Fruit fly (Drosophila melanogaster): ENCODE results near the gene Dsk.

The Dsk gene

DNA sequence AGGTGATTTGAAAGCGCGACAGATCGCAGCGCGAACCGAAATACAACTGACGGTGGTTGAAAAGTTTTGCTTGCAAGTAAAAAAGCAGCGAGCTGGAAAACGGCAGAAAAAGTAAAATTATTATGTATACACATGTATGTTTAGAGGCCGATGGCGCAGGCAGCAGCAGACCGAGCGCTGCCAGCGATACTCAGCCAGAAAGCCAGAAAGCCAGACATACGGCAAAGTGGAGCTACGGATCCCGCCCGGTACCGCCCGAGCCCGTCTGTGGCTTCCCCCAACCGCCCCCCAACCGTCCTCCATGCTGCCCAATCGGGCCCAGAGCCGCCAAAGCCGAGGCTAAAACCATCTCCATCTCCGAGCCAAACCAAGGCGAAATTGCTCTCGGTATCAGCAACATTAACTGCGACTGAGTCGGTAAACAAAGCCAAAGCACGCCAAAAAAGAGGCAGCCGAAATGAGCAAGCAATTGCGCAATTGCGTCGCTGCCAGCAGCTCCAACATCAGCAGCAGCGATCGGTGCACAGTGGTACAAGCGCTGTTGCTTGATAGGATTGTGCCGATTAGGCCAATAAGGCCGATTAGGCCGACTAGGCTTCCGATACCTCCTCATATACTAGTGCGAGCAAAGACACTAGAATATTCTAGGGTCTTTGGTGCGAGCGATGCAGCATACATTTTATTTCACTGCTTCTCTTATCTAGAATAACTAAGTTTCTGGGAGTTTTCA, 25.4 kb upstream of the Dsk start, which contains the start of gene CG14636 (continued):
- TF ChIP-seq Nf-YB (GFP tag; optimal IDR thresholded peaks at IDR 0.05), result no peak
- peak; percentile 73; the same call in 2 of the 3 replicates for TF ChIP-seq Optix (GFP tag; IDR thresholded peaks at IDR 0.05)
- peak; percentile 30 for TF ChIP-seq Dek (tag; optimal IDR thresholded peaks at IDR 0.05)
- peak; percentile 65 for TF ChIP-seq ttk (GFP tag; IDR thresholded peaks at IDR 0.05)
- TF ChIP-seq emc (GFP tag; optimal IDR thresholded peaks at IDR 0.05), result peak; percentile 9
- TF ChIP-seq unpg (GFP tag; optimal IDR thresholded peaks at IDR 0.05), result peak; percentile 68
- peak; percentile 57; the same call in 1 of the 2 replicates for TF ChIP-seq H2.0 (GFP tag; IDR thresholded peaks at IDR 0.05)
- peak; percentile 70; the same call in 2 of the 3 replicates for TF ChIP-seq CG7357 (GFP tag; IDR thresholded peaks at IDR 0.05)
- TF ChIP-seq CG2678 (tag; optimal IDR thresholded peaks at IDR 0.05), result peak; percentile 78
- peak; percentile 39 for TF ChIP-seq CG9727 (GFP tag; optimal IDR thresholded peaks at IDR 0.05)
- no peak for TF ChIP-seq fru (optimal IDR thresholded peaks at IDR 0.05)
- peak; percentile 21 for TF ChIP-seq chn (GFP tag; optimal IDR thresholded peaks at IDR 0.05)
- TF ChIP-seq otp (GFP tag; IDR thresholded peaks at IDR 0.05), result 0 out of 3 replicates have a peak, but pooled peaks have one; percentile 25
- TF ChIP-seq CG18262 (tag; optimal IDR thresholded peaks at IDR 0.05), result peak; percentile 21
- TF ChIP-seq CG12236 (GFP tag; optimal IDR thresholded peaks at IDR 0.05), result no peak
- TF ChIP-seq BtbVII (GFP tag; optimal IDR thresholded peaks at IDR 0.05), result peak; percentile 72
- TF ChIP-seq da (GFP tag; optimal IDR thresholded peaks at IDR 0.05), result no peak
- TF ChIP-seq gt (GFP tag; IDR thresholded peaks at IDR 0.05), result no peak
- peak; percentile 52 for TF ChIP-seq CG13287 (GFP tag; IDR thresholded peaks at IDR 0.05; ENCODE audit: partially characterized antibody)
- TF ChIP-seq shn (GFP tag; optimal IDR thresholded peaks at IDR 0.05), result peak; percentile 74
- no peak for TF ChIP-seq lola (GFP tag; optimal IDR thresholded peaks at IDR 0.05)
- peak; percentile 33 for TF ChIP-seq CG1647 (GFP tag; optimal IDR thresholded peaks at IDR 0.05)
- TF ChIP-seq crc (GFP tag; optimal IDR thresholded peaks at IDR 0.05), result peak; percentile 46
- peak; percentile 58 for TF ChIP-seq CG12219 (GFP tag; optimal IDR thresholded peaks at IDR 0.05)
- peak; percentile 11 for TF ChIP-seq CG11398 (GFP tag; optimal IDR thresholded peaks at IDR 0.05)
- peak; percentile 55 for TF ChIP-seq CG4730 (GFP tag; IDR thresholded peaks at IDR 0.05)
- peak; percentile 74 to 92 for TF ChIP-seq Pdp1 (GFP tag; optimal IDR thresholded peaks at IDR 0.05)
- TF ChIP-seq CG16863 (GFP tag; optimal IDR thresholded peaks at IDR 0.05), result peak; percentile 64
- peak; percentile 61 for TF ChIP-seq CG11247 (GFP tag; IDR thresholded peaks at IDR 0.05)
- no peak for TF ChIP-seq ken (GFP tag; IDR thresholded peaks at IDR 0.05)
- no peak for TF ChIP-seq CG10321 (GFP tag; IDR thresholded peaks at IDR 0.05)
- TF ChIP-seq crp (GFP tag; optimal IDR thresholded peaks at IDR 0.05), result no peak
- peak; percentile 14 for TF ChIP-seq Ets97D (GFP tag; optimal IDR thresholded peaks at IDR 0.05)
- peak; percentile 25 for TF ChIP-seq gcm2 (GFP tag; optimal IDR thresholded peaks at IDR 0.05)
- no peak for TF ChIP-seq CG15479 (GFP tag; optimal IDR thresholded peaks at IDR 0.05)
- no peak for TF ChIP-seq CG13123 (GFP tag; optimal IDR thresholded peaks at IDR 0.05)
- TF ChIP-seq CG13424 (tag; optimal IDR thresholded peaks at IDR 0.05), result peak; percentile 73
- peak; percentile 74 for TF ChIP-seq al (GFP tag; IDR thresholded peaks at IDR 0.05)
- peak; percentile 85 for TF ChIP-seq crol (GFP tag; IDR thresholded peaks at IDR 0.05)
- TF ChIP-seq unc-4 (GFP tag; IDR thresholded peaks at IDR 0.05; ENCODE audit: partially characterized antibody), result no peak
- no peak for TF ChIP-seq TFAM (GFP tag; optimal IDR thresholded peaks at IDR 0.05)
- TF ChIP-seq CG8765 (GFP tag; IDR thresholded peaks at IDR 0.05), result no peak
- TF ChIP-seq CG6765 (GFP tag; optimal IDR thresholded peaks at IDR 0.05), result peak; percentile 73
- peak; percentile 47 for TF ChIP-seq CG12391 (tag; optimal IDR thresholded peaks at IDR 0.05)
- peak; percentile 37 for TF ChIP-seq CG1792 (GFP tag; optimal IDR thresholded peaks at IDR 0.05)
- no peak for TF ChIP-seq Hr78 (GFP tag; optimal IDR thresholded peaks at IDR 0.05)
- peak; percentile 19 for TF ChIP-seq D19B (GFP tag; optimal IDR thresholded peaks at IDR 0.05)
- TF ChIP-seq hkb (optimal IDR thresholded peaks at IDR 0.05), result no peak
- peak; percentile 83 for TF ChIP-seq hkb (GFP tag; IDR thresholded peaks at IDR 0.05)
- peak; percentile 72 for TF ChIP-seq Fer3 (tag; optimal IDR thresholded peaks at IDR 0.05)

Data from whole organism, embryonic.